Worm (Caenorhabditis elegans) whole organism, midembryonic: ENCODE data around the gene T28C12.1.

Experiments
- T22C8.4 ChIP-seq: fragments of 200-800 bp; sonication (Bioruptor generic); IDR thresholded peaks from 2 replicates; pipeline ENCODE4 v1.3.6; 2022; ENCODE audit warnings: missing genetic modification characterization, missing compliant biosample characterization
- cog-1 ChIP-seq: sonication (generic microtip); optimal IDR thresholded peaks from 2 replicates; lab custom pipeline; 2016; ENCODE audit warnings: missing genetic modification characterization, missing compliant biosample characterization
- flt-1 ChIP-seq: fragments of 200-800 bp; sonication (Bioruptor generic); IDR thresholded peaks from 2 replicates; pipeline ENCODE4 v1.3.6; 2022; ENCODE audit warnings: missing genetic modification characterization, missing compliant biosample characterization
- klf-2 ChIP-seq: fragments of 200-800 bp; sonication (Bioruptor generic); conservative IDR thresholded peaks from 2 replicates; pipeline ENCODE4 v1.3.6; 2022; ENCODE audit warnings: missing genetic modification reagents, missing genetic modification characterization, missing compliant biosample characterization
- med-1 ChIP-seq: sonication (generic microtip); optimal IDR thresholded peaks from 2 replicates; lab custom pipeline; 2017; ENCODE audit warnings: missing genetic modification characterization, mild to moderate bottlenecking, missing compliant biosample characterization, antibody characterized with exemption, missing genetic modification reagents; ENCODE audit not compliant: insufficient read depth
- ref-1 ChIP-seq: fragments of 200-800 bp; sonication (Bioruptor generic); conservative IDR thresholded peaks from 2 replicates; pipeline ENCODE4 v1.3.6; 2022; ENCODE audit warnings: missing genetic modification reagents, missing genetic modification characterization, missing compliant biosample characterization
- tab-1 ChIP-seq: fragments of 200-800 bp; sonication (Bioruptor generic); IDR thresholded peaks from 2 replicates; pipeline ENCODE4 v1.3.6; 2022; ENCODE audit warnings: missing genetic modification characterization, missing compliant biosample characterization
- ztf-23 ChIP-seq: fragments of 200-800 bp; sonication (Bioruptor generic); IDR thresholded peaks from 2 replicates; pipeline ENCODE4 v1.3.6; 2022; ENCODE audit warnings: missing genetic modification reagents, missing genetic modification characterization, missing compliant biosample characterization
- ztf-29 ChIP-seq: fragments of 200-800 bp; sonication (Bioruptor generic); IDR thresholded peaks from 2 replicates; pipeline ENCODE4 v1.3.6; 2022; ENCODE audit warnings: missing genetic modification reagents, missing genetic modification characterization, missing compliant biosample characterization

The T28C12.1 gene

ce11 chrV:6335226-6335625 lies 3.5 kb downstream of the T28C12.1 start:
- TF ChIP-seq ztf-29 (GFP tag; lab: Robert Waterston, UW): no peak
- TF ChIP-seq flt-1 (GFP tag; lab: Robert Waterston, UW): no peak
- TF ChIP-seq med-1 (GFP tag; lab: Kevin White, UChicago): no peak
- no peak for TF ChIP-seq klf-2
- no peak for TF ChIP-seq ref-1 (GFP tag; lab: Robert Waterston, UW)
- no peak for TF ChIP-seq ztf-23 (GFP tag; lab: Robert Waterston, UW)
- TF ChIP-seq tab-1 (GFP tag; lab: Robert Waterston, UW): no peak
- no peak for TF ChIP-seq T22C8.4 (GFP tag; lab: Robert Waterston, UW)
- TF ChIP-seq cog-1: no peak

- TF ChIP-seq klf-2 (no peak), tab-1 (GFP tag; lab: Robert Waterston, UW) (no peak), cog-1 (no peak), T22C8.4 (GFP tag; lab: Robert Waterston, UW) (no peak), ztf-29 (GFP tag; lab: Robert Waterston, UW) (no peak), flt-1 (GFP tag; lab: Robert Waterston, UW) (no peak), ref-1 (GFP tag; lab: Robert Waterston, UW) (no peak), med-1 (GFP tag; lab: Kevin White, UChicago) (no peak), ztf-23 (GFP tag; lab: Robert Waterston, UW) (no peak)
Observed at ce11 chrV:6336108-6336507, 4.4 kb downstream of the T28C12.1 start, which contains the start of gene T28C12.6. T28C12.6 (minus strand) TSS chrV:6336119.

- TF ChIP-seq flt-1 (GFP tag; lab: Robert Waterston, UW): no peak
- no peak for TF ChIP-seq ztf-29 (GFP tag; lab: Robert Waterston, UW)
- TF ChIP-seq T22C8.4 (GFP tag; lab: Robert Waterston, UW): no peak
- no peak for TF ChIP-seq tab-1 (GFP tag; lab: Robert Waterston, UW)
- TF ChIP-seq klf-2: no peak
- no peak for TF ChIP-seq cog-1
- TF ChIP-seq med-1 (GFP tag; lab: Kevin White, UChicago): no peak
- TF ChIP-seq ref-1 (GFP tag; lab: Robert Waterston, UW): no peak
- TF ChIP-seq ztf-23 (GFP tag; lab: Robert Waterston, UW): no peak
Observed at ce11 chrV:6341078-6341638, 9.5 kb downstream of the T28C12.1 start.

- TF ChIP-seq ztf-23 (GFP tag; lab: Robert Waterston, UW) (0 out of 2 replicates have a peak, but pooled peaks have one; percentile 44), tab-1 (GFP tag; lab: Robert Waterston, UW) (no peak)
Observed at ce11 chrV:6342502-6342901, 10.8 kb downstream of the T28C12.1 start.

- no peak for TF ChIP-seq ztf-29 (GFP tag; lab: Robert Waterston, UW)
- TF ChIP-seq ztf-23 (GFP tag; lab: Robert Waterston, UW): no peak
- no peak for TF ChIP-seq cog-1
- no peak for TF ChIP-seq flt-1 (GFP tag; lab: Robert Waterston, UW)
Observed at ce11 chrV:6344531-6345171, 12.9 kb downstream of the T28C12.1 start.

ce11 chrV:6346043-6346618 lies 14.4 kb downstream of the T28C12.1 start:
- TF ChIP-seq ztf-23 (GFP tag; lab: Robert Waterston, UW) (no peak), klf-2 (no peak), ztf-29 (GFP tag; lab: Robert Waterston, UW) (no peak), ref-1 (GFP tag; lab: Robert Waterston, UW) (no peak), T22C8.4 (GFP tag; lab: Robert Waterston, UW) (no peak), med-1 (GFP tag; lab: Kevin White, UChicago) (no peak), cog-1 (no peak), tab-1 (GFP tag; lab: Robert Waterston, UW) (no peak), flt-1 (GFP tag; lab: Robert Waterston, UW) (no peak)

ce11 chrV:6346906-6347305 lies 15.2 kb downstream of the T28C12.1 start:
- TF ChIP-seq flt-1 (GFP tag; lab: Robert Waterston, UW): no peak
- TF ChIP-seq med-1 (GFP tag; lab: Kevin White, UChicago): no peak
- TF ChIP-seq ztf-23 (GFP tag; lab: Robert Waterston, UW): no peak
- TF ChIP-seq klf-2: no peak
- TF ChIP-seq cog-1: no peak
- TF ChIP-seq tab-1 (GFP tag; lab: Robert Waterston, UW): no peak
- TF ChIP-seq ztf-29 (GFP tag; lab: Robert Waterston, UW): no peak
- TF ChIP-seq T22C8.4 (GFP tag; lab: Robert Waterston, UW): no peak
- no peak for TF ChIP-seq ref-1 (GFP tag; lab: Robert Waterston, UW)

- TF ChIP-seq flt-1 (GFP tag; lab: Robert Waterston, UW) (no peak), tab-1 (GFP tag; lab: Robert Waterston, UW) (no peak), med-1 (GFP tag; lab: Kevin White, UChicago) (no peak), cog-1 (no peak), klf-2 (no peak), ztf-23 (GFP tag; lab: Robert Waterston, UW) (no peak), ztf-29 (GFP tag; lab: Robert Waterston, UW) (no peak), ref-1 (GFP tag; lab: Robert Waterston, UW) (no peak), T22C8.4 (GFP tag; lab: Robert Waterston, UW) (no peak)
Observed at ce11 chrV:6348133-6348532, 16.4 kb downstream of the T28C12.1 start.

- TF ChIP-seq tab-1 (GFP tag; lab: Robert Waterston, UW): no peak
- no peak for TF ChIP-seq med-1 (GFP tag; lab: Kevin White, UChicago)
- no peak for TF ChIP-seq flt-1 (GFP tag; lab: Robert Waterston, UW)
- no peak for TF ChIP-seq klf-2
- no peak for TF ChIP-seq T22C8.4 (GFP tag; lab: Robert Waterston, UW)
- no peak for TF ChIP-seq ztf-23 (GFP tag; lab: Robert Waterston, UW)
- no peak for TF ChIP-seq cog-1
- no peak for TF ChIP-seq ztf-29 (GFP tag; lab: Robert Waterston, UW)
- no peak for TF ChIP-seq ref-1 (GFP tag; lab: Robert Waterston, UW)
Observed at ce11 chrV:6349597-6349996, 17.9 kb downstream of the T28C12.1 start.
